Fruit fly (Drosophila melanogaster) whole organism, prepupa: ENCODE measurements around the gene CG46301.
A peak's percentile ranks its signal among the peaks of the same experiment; 100 is the strongest.

Experiments used
- Blimp-1 ChIP-seq: fragments of 200-800 bp; sonication (Bioruptor generic); optimal IDR thresholded peaks from 3 replicates; lab custom pipeline; 2017; ENCODE audit warnings: missing biosample characterization, missing genetic modification characterization, mild to moderate bottlenecking, moderate library complexity, missing genetic modification reagents
- CG10669 ChIP-seq: fragments of 200-800 bp; sonication (Bioruptor generic); optimal IDR thresholded peaks from 3 replicates; lab custom pipeline; 2018; ENCODE audit warnings: missing biosample characterization, mild to moderate bottlenecking, missing genetic modification characterization, moderate library complexity
- CG11762 ChIP-seq: fragments of 200-800 bp; sonication (Bioruptor generic); optimal IDR thresholded peaks from 3 replicates; lab custom pipeline; 2016; ENCODE audit warnings: missing biosample characterization, missing genetic modification characterization; ENCODE audit not compliant: insufficient read depth
- CG11902 ChIP-seq: fragments of 200-800 bp; sonication (Bioruptor generic); optimal IDR thresholded peaks from 3 replicates; lab custom pipeline; 2016; ENCODE audit warnings: missing biosample characterization, missing genetic modification characterization
- CG15336 ChIP-seq: fragments of 200-800 bp; sonication (Bioruptor generic); IDR thresholded peaks from 2 replicates; pipeline ENCODE4 v1.3.6; 2022; ENCODE audit warnings: missing biosample characterization, missing genetic modification characterization
- CG1621 ChIP-seq: fragments of 200-800 bp; sonication (Bioruptor generic); optimal IDR thresholded peaks from 3 replicates; lab custom pipeline; 2018; ENCODE audit warnings: missing biosample characterization, mild to moderate bottlenecking, missing genetic modification characterization
- CG16779 ChIP-seq: fragments of 200-800 bp; sonication (Bioruptor generic); optimal IDR thresholded peaks from 3 replicates; lab custom pipeline; 2017; ENCODE audit warnings: missing biosample characterization, mild to moderate bottlenecking, missing genetic modification characterization
- CG3032 ChIP-seq: fragments of 200-800 bp; optimal IDR thresholded peaks from 2 replicates; lab custom pipeline; 2019; ENCODE audit warnings: missing biosample characterization, mild to moderate bottlenecking, missing genetic modification characterization, moderate library complexity
- CG32006 ChIP-seq: fragments of 200-800 bp; sonication (Bioruptor generic); optimal IDR thresholded peaks from 3 replicates; lab custom pipeline; 2017; ENCODE audit warnings: missing biosample characterization, mild to moderate bottlenecking, missing genetic modification characterization
- CG34406 ChIP-seq: fragments of 200-800 bp; sonication (Bioruptor generic); optimal IDR thresholded peaks from 3 replicates; lab custom pipeline; 2016; ENCODE audit warnings: missing biosample characterization, missing genetic modification characterization
- CG3919 ChIP-seq: fragments of 200-800 bp; sonication (Bioruptor generic); optimal IDR thresholded peaks from 3 replicates; lab custom pipeline; 2016; ENCODE audit warnings: missing biosample characterization, missing genetic modification characterization
- CG4318 ChIP-seq: fragments of 200-800 bp; sonication (Bioruptor generic); optimal IDR thresholded peaks from 3 replicates; lab custom pipeline; 2017; ENCODE audit warnings: missing biosample characterization, mild to moderate bottlenecking, missing genetic modification characterization
- CG6163 ChIP-seq: fragments of 200-800 bp; sonication (Bioruptor generic); IDR thresholded peaks from 3 replicates; pipeline ENCODE4 v1.3.6; 2022; ENCODE audit warnings: missing biosample characterization, missing genetic modification characterization
- CG6792 ChIP-seq: fragments of 200-800 bp; sonication (Bioruptor generic); optimal IDR thresholded peaks from 3 replicates; lab custom pipeline; 2016; ENCODE audit warnings: missing biosample characterization, missing genetic modification characterization
- CG6808 ChIP-seq: fragments of 200-800 bp; sonication (Bioruptor generic); optimal IDR thresholded peaks from 3 replicates; lab custom pipeline; 2017; ENCODE audit warnings: missing biosample characterization, missing genetic modification characterization, mild to moderate bottlenecking, moderate library complexity, missing genetic modification reagents
- CG7368 ChIP-seq: fragments of 200-800 bp; sonication (Bioruptor generic); optimal IDR thresholded peaks from 3 replicates; lab custom pipeline; 2016; ENCODE audit warnings: missing biosample characterization, missing genetic modification characterization
- CG8119 ChIP-seq: fragments of 200-800 bp; sonication (Bioruptor generic); IDR thresholded peaks from 3 replicates; pipeline ENCODE4 v1.3.6; 2022; ENCODE audit warnings: missing biosample characterization, missing genetic modification characterization
- CG8319 ChIP-seq: fragments of 200-800 bp; sonication (Bioruptor generic); optimal IDR thresholded peaks from 3 replicates; lab custom pipeline; 2016; ENCODE audit warnings: missing biosample characterization, missing genetic modification characterization
- CG8632 ChIP-seq: fragments of 200-800 bp; sonication (Bioruptor generic); optimal IDR thresholded peaks from 3 replicates; lab custom pipeline; 2016; ENCODE audit warnings: missing biosample characterization, missing genetic modification characterization
- CG9139 ChIP-seq: fragments of 200-800 bp; sonication (Bioruptor generic); optimal IDR thresholded peaks from 3 replicates; lab custom pipeline; 2017; ENCODE audit warnings: missing biosample characterization, mild to moderate bottlenecking, missing genetic modification characterization
- Eip75B ChIP-seq: fragments of 200-800 bp; sonication (Bioruptor generic); optimal IDR thresholded peaks from 3 replicates; lab custom pipeline; 2016; ENCODE audit warnings: missing biosample characterization, missing genetic modification characterization
- Eip78C ChIP-seq: fragments of 200-800 bp; sonication (Bioruptor generic); peaks from one replicate; lab custom pipeline; 2016; ENCODE audit warnings: missing biosample characterization, missing genetic modification characterization
- Eip93F ChIP-seq: fragments of 200-800 bp; sonication (Bioruptor generic); optimal IDR thresholded peaks from 2 replicates; lab custom pipeline; 2016; ENCODE audit warnings: missing biosample characterization, mild to moderate bottlenecking, missing genetic modification characterization
- Ets96B ChIP-seq: fragments of 200-800 bp; optimal IDR thresholded peaks from 2 replicates; lab custom pipeline; 2019; ENCODE audit warnings: missing biosample characterization, mild to moderate bottlenecking, missing genetic modification characterization, moderate library complexity
- Hr38 ChIP-seq: sonication (Bioruptor generic); optimal IDR thresholded peaks from 2 replicates; lab custom pipeline; 2016; ENCODE audit warnings: missing biosample characterization, missing genetic modification characterization
- Hr39 ChIP-seq: fragments of 200-800 bp; sonication (Bioruptor generic); optimal IDR thresholded peaks from 2 replicates; lab custom pipeline; 2016; ENCODE audit warnings: missing biosample characterization, missing genetic modification characterization
- Hr4 ChIP-seq: fragments of 200-800 bp; sonication (Bioruptor generic); optimal IDR thresholded peaks from 3 replicates; lab custom pipeline; 2016; ENCODE audit warnings: missing biosample characterization, missing genetic modification characterization
- Lpt ChIP-seq: fragments of 200-800 bp; sonication (Bioruptor generic); optimal IDR thresholded peaks from 3 replicates; lab custom pipeline; 2016; ENCODE audit warnings: missing biosample characterization, missing genetic modification characterization
- Met ChIP-seq: fragments of 200-800 bp; sonication (Bioruptor generic); optimal IDR thresholded peaks from 3 replicates; lab custom pipeline; 2016; ENCODE audit warnings: missing biosample characterization, missing genetic modification characterization
- OdsH ChIP-seq: fragments of 200-800 bp; sonication (Bioruptor generic); optimal IDR thresholded peaks from 3 replicates; lab custom pipeline; 2016; ENCODE audit warnings: missing biosample characterization, missing genetic modification characterization
- Smox ChIP-seq: fragments of 200-800 bp; sonication (Bioruptor generic); optimal IDR thresholded peaks from 3 replicates; lab custom pipeline; 2016; ENCODE audit warnings: missing biosample characterization, missing genetic modification characterization
- Sox102F ChIP-seq: fragments of 200-800 bp; sonication (Bioruptor generic); optimal IDR thresholded peaks from 2 replicates; lab custom pipeline; 2016; ENCODE audit warnings: missing biosample characterization, mild to moderate bottlenecking, missing genetic modification characterization
- Sox15 ChIP-seq: fragments of 200-800 bp; sonication (Bioruptor generic); optimal IDR thresholded peaks from 3 replicates; lab custom pipeline; 2016; ENCODE audit warnings: missing biosample characterization, missing genetic modification characterization
- achi ChIP-seq: fragments of 200-800 bp; sonication (Bioruptor generic); optimal IDR thresholded peaks from 3 replicates; lab custom pipeline; 2016; ENCODE audit warnings: missing biosample characterization, missing genetic modification characterization
- eg ChIP-seq: fragments of 200-800 bp; sonication (Bioruptor generic); IDR thresholded peaks from 3 replicates; pipeline ENCODE4 v1.3.6; 2022; ENCODE audit warnings: missing biosample characterization, missing genetic modification characterization
- esn ChIP-seq: fragments of 200-800 bp; sonication (Bioruptor generic); optimal IDR thresholded peaks from 2 replicates; lab custom pipeline; 2016; ENCODE audit warnings: missing biosample characterization, mild to moderate bottlenecking, missing genetic modification characterization, moderate library complexity
- fd85E ChIP-seq: fragments of 200-800 bp; sonication (Bioruptor generic); optimal IDR thresholded peaks from 3 replicates; lab custom pipeline; 2016; ENCODE audit warnings: missing biosample characterization, missing genetic modification characterization
- fkh ChIP-seq: fragments of 200-800 bp; sonication (Bioruptor generic); optimal IDR thresholded peaks from 3 replicates; lab custom pipeline; 2017; ENCODE audit warnings: missing biosample characterization, mild to moderate bottlenecking, missing genetic modification characterization, moderate library complexity
- lz ChIP-seq: fragments of 200-800 bp; sonication (Bioruptor generic); optimal IDR thresholded peaks from 3 replicates; lab custom pipeline; 2016; ENCODE audit warnings: missing biosample characterization, missing genetic modification characterization
- net ChIP-seq: fragments of 200-800 bp; sonication (Bioruptor generic); optimal IDR thresholded peaks from 3 replicates; lab custom pipeline; 2016; ENCODE audit warnings: missing biosample characterization, missing genetic modification characterization
- salr ChIP-seq, 2 experiments: fragments of 200-800 bp; sonication (Bioruptor generic); optimal IDR thresholded peaks; 3 replicates each; lab custom pipeline; 2016 to 2018; ENCODE audit warnings: missing biosample characterization in 2 of 2, missing genetic modification characterization in 2 of 2, mild to moderate bottlenecking in 1 of 2
- spab ChIP-seq: fragments of 200-800 bp; sonication (Bioruptor generic); optimal IDR thresholded peaks from 2 replicates; lab custom pipeline; 2017; ENCODE audit warnings: missing biosample characterization, mild to moderate bottlenecking, missing genetic modification characterization, missing genetic modification reagents
- svp ChIP-seq: fragments of 200-800 bp; sonication (Bioruptor generic); peaks from one replicate; lab custom pipeline; 2016; ENCODE audit warnings: missing biosample characterization, missing genetic modification characterization
- topi ChIP-seq: fragments of 200-800 bp; sonication (Bioruptor generic); optimal IDR thresholded peaks from 3 replicates; lab custom pipeline; 2016; ENCODE audit warnings: missing biosample characterization, missing genetic modification characterization

The CG46301 gene

DNA sequence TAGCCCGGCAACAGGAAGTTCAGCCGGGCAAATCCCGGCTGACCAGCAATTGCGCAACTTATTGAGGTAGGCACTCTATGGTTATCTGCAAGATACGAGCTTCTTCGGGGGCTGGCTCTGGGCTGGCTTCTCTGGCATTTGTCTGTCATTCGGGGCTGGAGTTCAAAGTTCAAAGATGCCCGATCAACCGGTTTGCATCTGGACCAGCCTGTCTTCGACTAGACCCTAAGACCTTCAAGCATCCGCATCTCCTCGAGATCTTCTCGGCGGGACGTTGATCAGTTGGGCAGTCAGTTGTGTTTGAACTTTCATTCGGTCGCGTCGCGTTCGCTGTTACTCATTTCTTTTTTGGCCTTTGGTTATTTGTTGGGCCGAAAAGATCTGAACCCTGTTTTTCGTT, at the start of gene CG46301:
TSS of gene CG46301 (plus strand) at position 301 of the 400 bp plus-strand sequence.
- no peak for TF ChIP-seq Sox15 (GFP tag; lab: Kevin White, UChicago)
- no peak for TF ChIP-seq CG6163 (GFP tag; lab: Robert Waterston, UW)
- TF ChIP-seq Eip78C (GFP tag; lab: Kevin White, UChicago): no peak
- TF ChIP-seq CG3919 (GFP tag; lab: Kevin White, UChicago): no peak
- no peak for TF ChIP-seq Hr4 (GFP tag; lab: Kevin White, UChicago)
- TF ChIP-seq CG32006 (GFP tag; lab: Kevin White, UChicago): no peak
- no peak for TF ChIP-seq svp (GFP tag; lab: Kevin White, UChicago)
- TF ChIP-seq, all 60 proteins: peak for 0

DNA sequence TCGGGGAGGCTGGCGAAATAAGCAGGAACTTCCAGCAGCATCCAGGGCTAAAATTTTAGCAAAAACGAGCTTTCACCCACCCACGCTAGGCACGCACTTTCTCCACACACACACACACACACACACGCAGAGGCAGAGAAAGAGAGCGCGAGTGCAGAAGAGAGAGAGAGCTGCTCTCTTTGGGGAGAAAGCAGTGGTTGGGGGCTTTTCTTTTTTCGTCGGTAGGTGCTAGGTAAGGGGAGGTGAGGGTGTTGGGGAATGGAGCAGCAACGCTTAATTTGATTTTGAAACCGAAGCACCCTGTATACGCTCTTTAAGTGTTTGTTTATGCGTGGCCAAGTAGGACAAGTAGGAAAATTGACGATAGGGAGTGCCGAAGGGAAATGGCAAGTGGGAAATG, 49.6 kb upstream of the CG46301 start:
- TF ChIP-seq CG16779 (no peak), CG1621 (no peak), CG34406 (GFP tag; lab: Kevin White, UChicago) (no peak)

dm6 chr2L:14054903-14055302, 49.0 kb upstream of the CG46301 start:
- TF ChIP-seq Smox (GFP tag; lab: Kevin White, UChicago) (no peak), CG8632 (GFP tag; lab: Kevin White, UChicago) (no peak), CG4318 (no peak), Met (no peak), CG8119 (GFP tag; lab: Robert Waterston, UW) (no peak), OdsH (GFP tag; lab: Kevin White, UChicago) (no peak), CG11762 (GFP tag; lab: Kevin White, UChicago) (no peak), topi (GFP tag; lab: Kevin White, UChicago) (no peak), achi (GFP tag; lab: Kevin White, UChicago) (no peak), Hr4 (GFP tag; lab: Kevin White, UChicago) (no peak), CG6808 (GFP tag; lab: Kevin White, UChicago) (no peak), svp (GFP tag; lab: Kevin White, UChicago) (no peak), Eip93F (GFP tag; lab: Kevin White, UChicago) (no peak)
- TF ChIP-seq, all 60 proteins: peak for 0

dm6 chr2L:14070154-14070553, 33.7 kb upstream of the CG46301 start:
- peak; percentile 1 for TF ChIP-seq Ets96B (tag; lab: Kevin White, UChicago)
- TF ChIP-seq fd85E: no peak
- no peak for TF ChIP-seq CG8319
- peak; percentile 32 for TF ChIP-seq CG10669 (GFP tag; lab: Kevin White, UChicago)
- peak; percentile 36 for TF ChIP-seq OdsH (GFP tag; lab: Kevin White, UChicago)
- TF ChIP-seq net (GFP tag; lab: Kevin White, UChicago): no peak
- no peak for TF ChIP-seq CG3032 (tag; lab: Kevin White, UChicago)
- TF ChIP-seq CG6163 (GFP tag; lab: Robert Waterston, UW): peak; percentile 50; the same call in 2 of the 3 replicates
- no peak for TF ChIP-seq topi (GFP tag; lab: Kevin White, UChicago)
- no peak for TF ChIP-seq CG9139 (GFP tag; lab: Kevin White, UChicago)
- peak; percentile 35 for TF ChIP-seq spab (GFP tag; lab: Kevin White, UChicago)
- no peak for TF ChIP-seq CG11762 (GFP tag; lab: Kevin White, UChicago)
- no peak for TF ChIP-seq Lpt (GFP tag; lab: Kevin White, UChicago)
- no peak for TF ChIP-seq salr (GFP tag; optimal IDR thresholded peaks at IDR 0.05; lab: Kevin White, UChicago)
- peak; percentile 20 for TF ChIP-seq CG8632 (GFP tag; lab: Kevin White, UChicago)
- no peak for TF ChIP-seq fkh
- no peak for TF ChIP-seq CG16779
- 0 out of 2 replicates have a peak, but pooled peaks have one; percentile 45 for TF ChIP-seq CG15336 (GFP tag; lab: Robert Waterston, UW)
- no peak for TF ChIP-seq CG6792 (GFP tag; lab: Kevin White, UChicago)
- TF ChIP-seq CG7368 (GFP tag; lab: Kevin White, UChicago): no peak
- TF ChIP-seq Blimp-1 (GFP tag; lab: Kevin White, UChicago): no peak
- TF ChIP-seq Sox102F: no peak
- TF ChIP-seq Eip75B (GFP tag; lab: Kevin White, UChicago): peak; percentile 34
- TF ChIP-seq CG1621: no peak
- peak; percentile 67; the same call in 2 of the 3 replicates for TF ChIP-seq eg
- TF ChIP-seq lz (GFP tag; lab: Kevin White, UChicago): no peak
- no peak for TF ChIP-seq CG11902 (GFP tag; lab: Kevin White, UChicago)
- TF ChIP-seq CG34406 (GFP tag; lab: Kevin White, UChicago): no peak
- TF ChIP-seq achi (GFP tag; lab: Kevin White, UChicago): no peak
- TF ChIP-seq esn: no peak
- no peak for TF ChIP-seq Hr39 (GFP tag; lab: Kevin White, UChicago)
- no peak for TF ChIP-seq Hr38 (GFP tag; lab: Kevin White, UChicago)
- TF ChIP-seq Eip93F (GFP tag; lab: Kevin White, UChicago): no peak
- TF ChIP-seq CG3919 (GFP tag; lab: Kevin White, UChicago): peak; percentile 19
- TF ChIP-seq CG8119 (GFP tag; lab: Robert Waterston, UW): peak; percentile 61; the same call in 2 of the 3 replicates
- peak; percentile 1 for TF ChIP-seq Sox15 (GFP tag; lab: Kevin White, UChicago)
